Worm (Caenorhabditis elegans) whole organism, early embryonic: ENCODE data around the gene icd-1.

Source experiments
- B0310.2 ChIP-seq: sonication (generic microtip); optimal IDR thresholded peaks from 2 replicates; lab custom pipeline; 2016; ENCODE audit warnings: mild to moderate bottlenecking, missing genetic modification characterization, missing compliant biosample characterization
- F13C5.2 ChIP-seq: sonication (generic microtip); optimal IDR thresholded peaks from 2 replicates; lab custom pipeline; 2017; ENCODE audit warnings: mild to moderate bottlenecking, missing genetic modification characterization, inconsistent platforms, missing compliant biosample characterization
- aly-1 ChIP-seq: sonication (generic microtip); optimal IDR thresholded peaks from 2 replicates; lab custom pipeline; 2016; ENCODE audit warnings: missing genetic modification characterization, missing compliant biosample characterization
- ama-1 ChIP-seq: fragments of 150-350 bp; optimal IDR thresholded peaks from 2 replicates; lab custom pipeline; 2014
- ceh-13 ChIP-seq: fragments of 200-800 bp; sonication (Bioruptor generic); optimal IDR thresholded peaks from 2 replicates; lab custom pipeline; 2018; ENCODE audit warnings: mild to moderate bottlenecking, missing genetic modification characterization, missing compliant biosample characterization
- ceh-36 ChIP-seq: sonication (generic microtip); optimal IDR thresholded peaks from 2 replicates; lab custom pipeline; 2016; ENCODE audit warnings: missing genetic modification characterization, inconsistent platforms, missing compliant biosample characterization
- ets-7 ChIP-seq: sonication (generic microtip); optimal IDR thresholded peaks from 2 replicates; lab custom pipeline; 2016; ENCODE audit warnings: missing genotype, missing genetic modification characterization, missing compliant biosample characterization
- flt-1 ChIP-seq: fragments of 200-800 bp; sonication (Bioruptor generic); IDR thresholded peaks from 2 replicates; pipeline ENCODE4 v1.3.6; 2022; ENCODE audit warnings: missing genetic modification characterization, missing compliant biosample characterization
- hmbx-1 ChIP-seq: sonication (generic microtip); optimal IDR thresholded peaks from 2 replicates; lab custom pipeline; 2016; ENCODE audit warnings: mild to moderate bottlenecking, missing genetic modification characterization, missing compliant biosample characterization
- hmg-4 ChIP-seq: fragments of 200-800 bp; sonication (Bioruptor generic); optimal IDR thresholded peaks from 2 replicates; lab custom pipeline; 2018; ENCODE audit warnings: mild to moderate bottlenecking, missing genetic modification characterization, missing compliant biosample characterization
- hnd-1 ChIP-seq: sonication (generic microtip); optimal IDR thresholded peaks from 2 replicates; lab custom pipeline; 2016; ENCODE audit warnings: missing genetic modification characterization, missing compliant biosample characterization
- pes-1 ChIP-seq: fragments of 200-800 bp; sonication (Bioruptor generic); IDR thresholded peaks from 2 replicates; pipeline ENCODE4 v1.3.6; 2022; ENCODE audit warnings: missing genetic modification reagents, missing genetic modification characterization, missing compliant biosample characterization
- scrt-1 ChIP-seq: fragments of 200-800 bp; sonication (Bioruptor generic); IDR thresholded peaks from 2 replicates; pipeline ENCODE4 v1.3.6; 2022; ENCODE audit warnings: missing genetic modification characterization, missing compliant biosample characterization
- sea-1 ChIP-seq: fragments of 200-800 bp; sonication (Bioruptor generic); conservative IDR thresholded peaks from 2 replicates; pipeline ENCODE4 v1.3.6; 2022; ENCODE audit warnings: missing genetic modification characterization, missing compliant biosample characterization
- tbx-11 ChIP-seq: fragments of 200-800 bp; sonication (Bioruptor generic); IDR thresholded peaks from 2 replicates; pipeline ENCODE4 v1.3.6; 2022; ENCODE audit warnings: missing genetic modification characterization, missing compliant biosample characterization
- tbx-37 ChIP-seq: fragments of 200-800 bp; sonication (Bioruptor generic); conservative IDR thresholded peaks from 2 replicates; pipeline ENCODE4 v1.3.6; 2022; ENCODE audit warnings: missing genetic modification reagents, missing genetic modification characterization, missing compliant biosample characterization
- tra-4 ChIP-seq: sonication (generic microtip); optimal IDR thresholded peaks from 2 replicates; lab custom pipeline; 2017; ENCODE audit warnings: missing genetic modification characterization, missing compliant biosample characterization

Gene icd-1

ce11 chrII:6612544-6612943 is 24.1 kb upstream of the icd-1 start:
- no peak for TF ChIP-seq hnd-1 (tag; lab: Kevin White, UChicago)
- no peak for TF ChIP-seq pes-1 (GFP tag; lab: Robert Waterston, UW)
- TF ChIP-seq sea-1: no peak
- TF ChIP-seq aly-1 (tag; lab: Kevin White, UChicago): no peak
- TF ChIP-seq B0310.2: no peak
- TF ChIP-seq tra-4: no peak
- no peak for TF ChIP-seq F13C5.2
- TF ChIP-seq ceh-13 (GFP tag; lab: Kevin White, UChicago): no peak
- no peak for TF ChIP-seq ets-7 (tag; lab: Kevin White, UChicago)
- TF ChIP-seq flt-1 (GFP tag; lab: Robert Waterston, UW): no peak
- no peak for TF ChIP-seq ceh-36 (tag; lab: Kevin White, UChicago)
- TF ChIP-seq hmg-4 (GFP tag; lab: Kevin White, UChicago): no peak
- TF ChIP-seq tbx-11 (GFP tag; lab: Robert Waterston, UW): no peak
- TF ChIP-seq ama-1 (lab: Kevin White, UChicago): no peak
- no peak for TF ChIP-seq scrt-1 (GFP tag; lab: Robert Waterston, UW)
- no peak for TF ChIP-seq tbx-37 (GFP tag; lab: Robert Waterston, UW)
- TF ChIP-seq hmbx-1 (tag; lab: Kevin White, UChicago): no peak

- TF ChIP-seq aly-1 (tag; lab: Kevin White, UChicago): no peak
- TF ChIP-seq hmg-4 (GFP tag; lab: Kevin White, UChicago): no peak
- TF ChIP-seq F13C5.2: no peak
- TF ChIP-seq tra-4: no peak
- no peak for TF ChIP-seq pes-1 (GFP tag; lab: Robert Waterston, UW)
- no peak for TF ChIP-seq tbx-37 (GFP tag; lab: Robert Waterston, UW)
Observed at ce11 chrII:6610262-6610661, 21.8 kb upstream of the icd-1 start.

- TF ChIP-seq scrt-1 (GFP tag; lab: Robert Waterston, UW): no peak
- no peak for TF ChIP-seq ets-7 (tag; lab: Kevin White, UChicago)
- no peak for TF ChIP-seq tbx-11 (GFP tag; lab: Robert Waterston, UW)
Observed at ce11 chrII:6609315-6609842, 20.9 kb upstream of the icd-1 start, which contains the start of gene epg-5. TSS of gene epg-5 (minus strand) at chrII:6609365.

- no peak for TF ChIP-seq aly-1 (tag; lab: Kevin White, UChicago)
- no peak for TF ChIP-seq B0310.2
- no peak for TF ChIP-seq scrt-1 (GFP tag; lab: Robert Waterston, UW)
- TF ChIP-seq ama-1 (lab: Kevin White, UChicago): no peak
- no peak for TF ChIP-seq hnd-1 (tag; lab: Kevin White, UChicago)
- no peak for TF ChIP-seq hmbx-1 (tag; lab: Kevin White, UChicago)
- TF ChIP-seq ceh-13 (GFP tag; lab: Kevin White, UChicago): no peak
- no peak for TF ChIP-seq flt-1 (GFP tag; lab: Robert Waterston, UW)
- no peak for TF ChIP-seq tra-4
- no peak for TF ChIP-seq ets-7 (tag; lab: Kevin White, UChicago)
- no peak for TF ChIP-seq sea-1
Observed at ce11 chrII:6608626-6609025, 20.2 kb upstream of the icd-1 start.

ce11 chrII:6600973-6601372 is 12.5 kb upstream of the icd-1 start, which contains the start of gene vps-33.2:
TSS of gene vps-33.2 (plus strand) at chrII:6601216.
- TF ChIP-seq flt-1 (GFP tag; lab: Robert Waterston, UW): no peak
- no peak for TF ChIP-seq ets-7 (tag; lab: Kevin White, UChicago)
- TF ChIP-seq ceh-13 (GFP tag; lab: Kevin White, UChicago): no peak
- no peak for TF ChIP-seq B0310.2
- TF ChIP-seq hnd-1 (tag; lab: Kevin White, UChicago): no peak
- no peak for TF ChIP-seq aly-1 (tag; lab: Kevin White, UChicago)
- TF ChIP-seq ceh-36 (tag; lab: Kevin White, UChicago): no peak
- TF ChIP-seq pes-1 (GFP tag; lab: Robert Waterston, UW): no peak
- TF ChIP-seq hmbx-1 (tag; lab: Kevin White, UChicago): no peak
- TF ChIP-seq ama-1 (lab: Kevin White, UChicago): no peak
- TF ChIP-seq scrt-1 (GFP tag; lab: Robert Waterston, UW): no peak
- TF ChIP-seq hmg-4 (GFP tag; lab: Kevin White, UChicago): no peak
- TF ChIP-seq sea-1: no peak
- no peak for TF ChIP-seq tra-4
- no peak for TF ChIP-seq F13C5.2

ce11 chrII:6598050-6598449 is 9.6 kb upstream of the icd-1 start, which contains the start of gene dnj-8:
TSS of gene dnj-8 (minus strand) at chrII:6598080.
- TF ChIP-seq tra-4: no peak
- TF ChIP-seq aly-1 (tag; lab: Kevin White, UChicago): no peak
- no peak for TF ChIP-seq ceh-13 (GFP tag; lab: Kevin White, UChicago)
- no peak for TF ChIP-seq hnd-1 (tag; lab: Kevin White, UChicago)
- TF ChIP-seq hmbx-1 (tag; lab: Kevin White, UChicago): no peak
- no peak for TF ChIP-seq sea-1
- TF ChIP-seq F13C5.2: no peak

ce11 chrII:6597507-6597906 is 9.1 kb upstream of the icd-1 start:
- TF ChIP-seq sea-1 (no peak), ets-7 (tag; lab: Kevin White, UChicago) (no peak), B0310.2 (no peak), tbx-37 (GFP tag; lab: Robert Waterston, UW) (no peak), pes-1 (GFP tag; lab: Robert Waterston, UW) (no peak), ceh-36 (tag; lab: Kevin White, UChicago) (no peak)

- no peak for TF ChIP-seq ceh-36 (tag; lab: Kevin White, UChicago)
- TF ChIP-seq hmbx-1 (tag; lab: Kevin White, UChicago): no peak
- TF ChIP-seq tbx-11 (GFP tag; lab: Robert Waterston, UW): no peak
- no peak for TF ChIP-seq hnd-1 (tag; lab: Kevin White, UChicago)
Observed at ce11 chrII:6594151-6594550, 5.7 kb upstream of the icd-1 start, which contains the start of gene aipr-1. TSS of gene aipr-1 (minus strand) at chrII:6594251.
